Fruit fly (Drosophila melanogaster): ENCODE results near the gene CG5026.

CG5026 gene

DNA sequence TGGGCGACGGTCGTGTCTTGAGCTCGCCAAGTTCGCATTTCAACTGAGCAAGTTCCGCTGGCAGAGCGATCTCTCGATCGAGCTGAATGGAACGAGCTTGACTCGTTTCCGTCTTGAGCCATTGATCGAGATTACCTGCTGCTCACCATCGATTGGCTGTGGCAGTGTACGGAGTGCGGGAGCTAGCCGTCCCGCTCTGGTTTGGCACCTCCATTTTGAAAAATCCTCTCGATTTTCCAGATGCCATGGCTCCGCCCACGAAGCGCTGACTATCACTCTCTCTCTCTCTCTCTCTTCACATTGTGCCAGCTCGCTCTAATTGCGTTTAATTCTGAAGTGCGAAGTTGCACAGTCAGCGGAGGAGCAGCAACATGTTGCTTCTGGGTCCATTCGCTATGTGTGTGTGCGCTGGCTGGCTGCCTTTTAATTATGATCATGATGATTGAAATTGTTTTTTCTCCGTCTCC, 50.9 kb downstream of the CG5026 start, which contains the start of gene Doc2 (continued):
- TF ChIP-seq vnd (GFP tag; IDR thresholded peaks at IDR 0.05; ENCODE audit: partially characterized antibody) (0 out of 3 replicates have a peak, but pooled peaks have one; percentile 14), dan (GFP tag; IDR thresholded peaks at IDR 0.05) (no peak), CG10366 (GFP tag; IDR thresholded peaks at IDR 0.05) (no peak), zen (tag; optimal IDR thresholded peaks at IDR 0.05) (peak; percentile 81), CG3281 (GFP tag; optimal IDR thresholded peaks at IDR 0.05) (no peak), chm (GFP tag; IDR thresholded peaks at IDR 0.05) (peak; percentile 49; the same call in 1 of the 2 replicates), Usf (GFP tag; optimal IDR thresholded peaks at IDR 0.05) (no peak), Camta (GFP tag; optimal IDR thresholded peaks at IDR 0.05) (no peak), CG4854 (GFP tag; optimal IDR thresholded peaks at IDR 0.05) (no peak), CG14710 (tag; optimal IDR thresholded peaks at IDR 0.05) (no peak), CG2889 (GFP tag; IDR thresholded peaks at IDR 0.05) (no peak), Doc3 (GFP tag; IDR thresholded peaks at IDR 0.05; ENCODE audit: partially characterized antibody) (no peak), CG17361 (GFP tag; IDR thresholded peaks at IDR 0.05) (no peak), croc (GFP tag; conservative IDR thresholded peaks at IDR 0.05) (no peak), E2f1 (GFP tag; IDR thresholded peaks at IDR 0.05) (no peak), Side (GFP tag; optimal IDR thresholded peaks at IDR 0.05) (no peak), CG3163 (GFP tag; optimal IDR thresholded peaks at IDR 0.05) (no peak), sob (GFP tag; IDR thresholded peaks at IDR 0.05) (no peak), PHDP (tag; optimal IDR thresholded peaks at IDR 0.05) (no peak), CG3838 (GFP tag; optimal IDR thresholded peaks at IDR 0.05) (no peak), CG11456 (GFP tag; IDR thresholded peaks at IDR 0.05) (no peak), Antp (GFP tag; optimal IDR thresholded peaks at IDR 0.05) (no peak), CG15514 (GFP tag; optimal IDR thresholded peaks at IDR 0.05) (no peak), GATAe (GFP tag; conservative IDR thresholded peaks at IDR 0.05) (no peak), CG4730 (GFP tag; IDR thresholded peaks at IDR 0.05) (no peak), vvl (GFP tag; IDR thresholded peaks at IDR 0.05) (peak; percentile 46), ewg (GFP tag; optimal IDR thresholded peaks at IDR 0.05) (no peak), Ssrp (tag; optimal IDR thresholded peaks at IDR 0.05) (no peak), Asciz (GFP tag; optimal IDR thresholded peaks at IDR 0.05) (no peak), CG18476 (GFP tag; optimal IDR thresholded peaks at IDR 0.05) (no peak), ind (GFP tag; optimal IDR thresholded peaks at IDR 0.05) (no peak), sqz (GFP tag; optimal IDR thresholded peaks at IDR 0.05) (no peak), salm (tag; optimal IDR thresholded peaks at IDR 0.05) (no peak), CG13424 (tag; optimal IDR thresholded peaks at IDR 0.05) (no peak), dm (GFP tag; optimal IDR thresholded peaks at IDR 0.05) (no peak), CG12104 (GFP tag; optimal IDR thresholded peaks at IDR 0.05) (no peak), exex (tag; optimal IDR thresholded peaks at IDR 0.05) (no peak), phol (tag; optimal IDR thresholded peaks at IDR 0.05) (peak; percentile 58), CG6791 (GFP tag; IDR thresholded peaks at IDR 0.05; ENCODE audit: partially characterized antibody) (peak; percentile 53; the same call in 1 of the 3 replicates), CG17568 (GFP tag; optimal IDR thresholded peaks at IDR 0.05) (no peak), prd (optimal IDR thresholded peaks at IDR 0.05) (no peak), prd (GFP tag; IDR thresholded peaks at IDR 0.05) (no peak), tup (GFP tag; optimal IDR thresholded peaks at IDR 0.05) (no peak), MBD-R2 (GFP tag; IDR thresholded peaks at IDR 0.05) (no peak), Dp (GFP tag; optimal IDR thresholded peaks at IDR 0.05) (no peak), CG1602 (GFP tag; optimal IDR thresholded peaks at IDR 0.05) (no peak), Trl (optimal IDR thresholded peaks at IDR 0.05) (peak; percentile 34 to 49), Trl (GFP tag; optimal IDR thresholded peaks at IDR 0.05) (no peak), Nf-YA (GFP tag; IDR thresholded peaks at IDR 0.05) (peak; percentile 96), CG7745 (tag; optimal IDR thresholded peaks at IDR 0.05) (no peak), bbx (GFP tag; IDR thresholded peaks at IDR 0.05; ENCODE audit: partially characterized antibody) (peak; percentile 44), CG5953 (GFP tag; IDR thresholded peaks at IDR 0.05) (no peak)
